Fruit fly (Drosophila melanogaster) whole organism, embryonic: ENCODE data around the gene CG17364.

Source experiments
- BEAF-32 ChIP-seq: fragments of 200-800 bp; sonication (Bioruptor generic); optimal IDR thresholded peaks from 3 replicates; lab custom pipeline; 2017; ENCODE audit warnings: missing biosample characterization, missing genetic modification characterization, mild to moderate bottlenecking, moderate library complexity, missing genetic modification reagents
- Bteb2 ChIP-seq: fragments of 200-800 bp; sonication (Bioruptor generic); optimal IDR thresholded peaks from 2 replicates; lab custom pipeline; 2016; ENCODE audit warnings: missing biosample characterization, missing genetic modification characterization
- CG10147 ChIP-seq: fragments of 200-800 bp; sonication (Bioruptor generic); optimal IDR thresholded peaks from 2 replicates; lab custom pipeline; 2019; ENCODE audit warnings: missing biosample characterization, mild to moderate bottlenecking, missing genetic modification characterization, moderate library complexity
- CG1024 ChIP-seq: fragments of 200-800 bp; sonication (Bioruptor generic); IDR thresholded peaks from 2 replicates; pipeline ENCODE4 v1.3.6; 2022; ENCODE audit warnings: missing biosample characterization, missing genetic modification characterization
- CG1233 ChIP-seq: fragments of 200-800 bp; sonication (Bioruptor generic); optimal IDR thresholded peaks from 4 replicates; lab custom pipeline; 2018; ENCODE audit warnings: missing biosample characterization, mild to moderate bottlenecking, missing genetic modification characterization
- CG13424 ChIP-seq: fragments of 200-800 bp; sonication (Bioruptor generic); optimal IDR thresholded peaks from 2 replicates; lab custom pipeline; 2019; ENCODE audit warnings: missing biosample characterization, mild to moderate bottlenecking, missing genetic modification characterization, moderate library complexity
- CG14710 ChIP-seq: fragments of 200-800 bp; sonication (Bioruptor generic); optimal IDR thresholded peaks from 3 replicates; lab custom pipeline; 2019; ENCODE audit warnings: missing biosample characterization, mild to moderate bottlenecking, missing genetic modification characterization, moderate library complexity
- CG15514 ChIP-seq: fragments of 200-800 bp; sonication (Bioruptor generic); optimal IDR thresholded peaks from 3 replicates; lab custom pipeline; 2017; ENCODE audit warnings: missing biosample characterization, missing genetic modification characterization, mild to moderate bottlenecking, moderate library complexity, missing genetic modification reagents
- CG17186 ChIP-seq: fragments of 200-800 bp; sonication (Bioruptor generic); optimal IDR thresholded peaks from 3 replicates; lab custom pipeline; 2017; ENCODE audit warnings: missing biosample characterization, missing genetic modification reagents, missing genetic modification characterization
- CG1792 ChIP-seq: fragments of 200-800 bp; sonication (Bioruptor generic); optimal IDR thresholded peaks from 2 replicates; lab custom pipeline; 2016; ENCODE audit warnings: missing biosample characterization, missing genetic modification characterization
- CG18262 ChIP-seq: fragments of 200-800 bp; optimal IDR thresholded peaks from 3 replicates; lab custom pipeline; 2019; ENCODE audit warnings: missing biosample characterization, mild to moderate bottlenecking, missing genetic modification characterization, moderate library complexity
- CG18476 ChIP-seq: fragments of 200-800 bp; sonication (Bioruptor generic); optimal IDR thresholded peaks from 2 replicates; lab custom pipeline; 2016; ENCODE audit warnings: missing biosample characterization, mild to moderate bottlenecking, missing genetic modification characterization
- CG18599 ChIP-seq: fragments of 200-800 bp; sonication (Bioruptor generic); optimal IDR thresholded peaks from 3 replicates; lab custom pipeline; 2017; ENCODE audit warnings: missing biosample characterization, missing genetic modification characterization, mild to moderate bottlenecking, moderate library complexity, missing genetic modification reagents
- CG2116 ChIP-seq: fragments of 200-800 bp; sonication (Bioruptor generic); optimal IDR thresholded peaks from 3 replicates; lab custom pipeline; 2018; ENCODE audit warnings: missing biosample characterization, mild to moderate bottlenecking, missing genetic modification characterization
- CG32532 ChIP-seq: fragments of 200-800 bp; sonication (Bioruptor generic); IDR thresholded peaks from 2 replicates; pipeline ENCODE4 v1.3.6; 2022; ENCODE audit warnings: missing biosample characterization, missing genetic modification characterization
- CG33213 ChIP-seq: fragments of 200-800 bp; sonication (Bioruptor generic); optimal IDR thresholded peaks from 3 replicates; lab custom pipeline; 2016; ENCODE audit warnings: missing biosample characterization, missing genetic modification characterization
- CG3726 ChIP-seq: fragments of 200-800 bp; sonication (Bioruptor generic); IDR thresholded peaks from 3 replicates; pipeline ENCODE4, ENCODE4 v1.3.6; 2022; ENCODE audit warnings: missing biosample characterization, missing genetic modification characterization
- CG7786 ChIP-seq: fragments of 200-800 bp; sonication (Bioruptor generic); optimal IDR thresholded peaks from 2 replicates; lab custom pipeline; 2016; ENCODE audit warnings: missing biosample characterization, missing genetic modification characterization
- Dll ChIP-seq: fragments of 200-800 bp; sonication (Bioruptor generic); IDR thresholded peaks from 4 replicates; pipeline ENCODE4 v1.3.6; 2022; ENCODE audit warnings: missing biosample characterization, missing genetic modification characterization; ENCODE audit not compliant: partially characterized antibody
- Doc2 ChIP-seq: fragments of 200-800 bp; sonication (Bioruptor generic); IDR thresholded peaks from 2 replicates; pipeline ENCODE4 v1.3.6; 2022; ENCODE audit warnings: missing biosample characterization, missing genetic modification characterization
- Dp ChIP-seq: fragments of 200-800 bp; sonication (Bioruptor generic); optimal IDR thresholded peaks from 2 replicates; lab custom pipeline; 2018; ENCODE audit warnings: missing biosample characterization, mild to moderate bottlenecking, missing genetic modification characterization, moderate library complexity
- Drgx ChIP-seq: fragments of 200-800 bp; sonication (Bioruptor generic); IDR thresholded peaks from 2 replicates; pipeline ENCODE4 v1.3.6; 2022; ENCODE audit warnings: missing biosample characterization, missing genetic modification characterization
- E2f2 ChIP-seq: fragments of 200-800 bp; sonication (Bioruptor generic); IDR thresholded peaks from 2 replicates; pipeline ENCODE4 v1.3.6; 2022; ENCODE audit warnings: missing biosample characterization, missing genetic modification characterization
- Hmr ChIP-seq: fragments of 200-800 bp; sonication (Bioruptor generic); optimal IDR thresholded peaks from 3 replicates; lab custom pipeline; 2017; ENCODE audit warnings: mild to moderate bottlenecking, missing biosample characterization, missing genetic modification reagents, missing genetic modification characterization
- Hr78 ChIP-seq, 2 experiments: fragments of 200-800 bp in 1 of 2; fragments of >200 bp in 1 of 2; sonication (Bioruptor generic) in 1 of 2; optimal IDR thresholded peaks; 2 replicates each; lab custom pipeline; 2017 to 2019; ENCODE audit warnings: missing biosample characterization in 2 of 2, missing genetic modification characterization in 2 of 2, mild to moderate bottlenecking in 1 of 2, moderate library complexity in 1 of 2
- Mad ChIP-seq: fragments of 200-800 bp; sonication (Bioruptor generic); optimal IDR thresholded peaks from 2 replicates; lab custom pipeline; 2016; ENCODE audit warnings: missing biosample characterization, missing genetic modification characterization
- NC2α ChIP-seq: fragments of 200-800 bp; sonication (Bioruptor generic); optimal IDR thresholded peaks from 2 replicates; lab custom pipeline; 2016; ENCODE audit warnings: missing biosample characterization, missing genetic modification characterization
- Pdp1 ChIP-seq, 2 experiments: fragments of 200-800 bp; sonication (Bioruptor generic); optimal IDR thresholded peaks; 3 replicates each; lab custom pipeline; 2016; ENCODE audit warnings: missing biosample characterization in 2 of 2, missing genetic modification characterization in 2 of 2, mild to moderate bottlenecking in 1 of 2, moderate library complexity in 1 of 2
- Spps ChIP-seq: fragments of 200-800 bp; sonication (Bioruptor generic); optimal IDR thresholded peaks from 2 replicates; lab custom pipeline; 2018; ENCODE audit warnings: missing biosample characterization, mild to moderate bottlenecking, missing genetic modification characterization
- cato ChIP-seq: fragments of 200-800 bp; sonication (Bioruptor generic); optimal IDR thresholded peaks from 2 replicates; lab custom pipeline; 2016; ENCODE audit warnings: missing biosample characterization, missing genetic modification characterization, borderline replicate concordance
- chinmo ChIP-seq: fragments of 200-800 bp; sonication (Bioruptor generic); IDR thresholded peaks from 4 replicates; pipeline ENCODE4 v1.3.6; 2022; ENCODE audit warnings: missing biosample characterization, missing genetic modification characterization; ENCODE audit not compliant: partially characterized antibody
- crc ChIP-seq: fragments of 200-800 bp; sonication (Bioruptor generic); optimal IDR thresholded peaks from 2 replicates; lab custom pipeline; 2016; ENCODE audit warnings: missing biosample characterization, missing genetic modification characterization
- crol ChIP-seq: fragments of 200-800 bp; sonication (Bioruptor generic); IDR thresholded peaks from 2 replicates; pipeline ENCODE4 v1.3.6; 2022; ENCODE audit warnings: missing biosample characterization, missing genetic modification characterization
- crp ChIP-seq, 2 experiments: fragments of 200-800 bp; sonication (Bioruptor generic); optimal IDR thresholded peaks; 2 replicates in 1 of 2; 3 replicates in 1 of 2; lab custom pipeline; 2017; ENCODE audit warnings: missing biosample characterization in 2 of 2, missing genetic modification characterization in 2 of 2, mild to moderate bottlenecking in 1 of 2, moderate library complexity in 1 of 2
- en ChIP-seq: fragments of 200-800 bp; sonication (Bioruptor generic); optimal IDR thresholded peaks from 2 replicates; lab custom pipeline; 2016; ENCODE audit warnings: missing biosample characterization, missing genetic modification characterization
- fd102C ChIP-seq: fragments of 200-800 bp; sonication (Bioruptor generic); optimal IDR thresholded peaks from 2 replicates; lab custom pipeline; 2018; ENCODE audit warnings: missing biosample characterization, mild to moderate bottlenecking, missing genetic modification characterization, moderate library complexity
- gfzf ChIP-seq: fragments of 200-800 bp; sonication (Bioruptor generic); optimal IDR thresholded peaks from 2 replicates; lab custom pipeline; 2016; ENCODE audit warnings: missing biosample characterization, mild to moderate bottlenecking, missing genetic modification characterization, moderate library complexity
- ham ChIP-seq: fragments of 200-800 bp; sonication (Bioruptor generic); IDR thresholded peaks from 2 replicates; pipeline ENCODE4 v1.3.6; 2022; ENCODE audit warnings: missing biosample characterization, missing genetic modification characterization
- hbn ChIP-seq: fragments of 200-800 bp; sonication (Bioruptor generic); IDR thresholded peaks from 2 replicates; pipeline ENCODE4 v1.3.6; 2022; ENCODE audit warnings: missing biosample characterization, missing genetic modification characterization; ENCODE audit not compliant: partially characterized antibody
- insv ChIP-seq, 2 experiments: fragments of 200-800 bp; sonication (Bioruptor generic); optimal IDR thresholded peaks; 3 replicates each; lab custom pipeline; 2016 to 2018; ENCODE audit warnings: missing biosample characterization in 2 of 2, missing genetic modification characterization in 2 of 2
- p53 ChIP-seq: fragments of 200-800 bp; sonication (Bioruptor generic); optimal IDR thresholded peaks from 2 replicates; lab custom pipeline; 2016; ENCODE audit warnings: missing biosample characterization, missing genetic modification characterization
- pfk ChIP-seq: fragments of 200-800 bp; sonication (Bioruptor generic); optimal IDR thresholded peaks from 2 replicates; lab custom pipeline; 2018; ENCODE audit warnings: missing biosample characterization, mild to moderate bottlenecking, missing genetic modification characterization, moderate library complexity
- ranshi ChIP-seq: fragments of 200-800 bp; sonication (Bioruptor generic); IDR thresholded peaks from 2 replicates; pipeline ENCODE4 v1.3.6; 2022; ENCODE audit warnings: missing biosample characterization, missing genetic modification characterization
- salm ChIP-seq: fragments of 200-800 bp; sonication (Bioruptor generic); optimal IDR thresholded peaks from 2 replicates; lab custom pipeline; 2018; ENCODE audit warnings: missing biosample characterization, mild to moderate bottlenecking, missing genetic modification characterization
- sens ChIP-seq: fragments of 200-800 bp; sonication (Bioruptor generic); peaks from one replicate; lab custom pipeline; 2016; ENCODE audit warnings: missing biosample characterization, missing genetic modification characterization
- sens-2 ChIP-seq: fragments of 200-800 bp; sonication (Bioruptor generic); IDR thresholded peaks from 2 replicates; pipeline ENCODE4 v1.3.6; 2022; ENCODE audit warnings: missing biosample characterization, missing genetic modification characterization
- sna ChIP-seq: fragments of 200-800 bp; sonication (Bioruptor generic); IDR thresholded peaks from 2 replicates; pipeline ENCODE4 v1.3.6; 2022; ENCODE audit warnings: missing biosample characterization, missing genetic modification characterization; ENCODE audit not compliant: partially characterized antibody
- stwl ChIP-seq: fragments of 200-800 bp; sonication (Bioruptor generic); optimal IDR thresholded peaks from 3 replicates; lab custom pipeline; 2018; ENCODE audit warnings: missing biosample characterization, mild to moderate bottlenecking, missing genetic modification characterization, moderate library complexity
- vfl ChIP-seq: fragments of 200-800 bp; sonication (Bioruptor generic); optimal IDR thresholded peaks from 2 replicates; lab custom pipeline; 2016; ENCODE audit warnings: missing biosample characterization, missing genetic modification characterization
- vvl ChIP-seq: fragments of 200-800 bp; sonication (Bioruptor generic); IDR thresholded peaks from 2 replicates; pipeline ENCODE4 v1.3.6; 2022; ENCODE audit warnings: missing biosample characterization, missing genetic modification characterization
- z ChIP-seq: fragments of 200-800 bp; sonication (Bioruptor generic); IDR thresholded peaks from 3 replicates; pipeline ENCODE4 v1.3.6; 2022; ENCODE audit warnings: missing biosample characterization, missing genetic modification characterization

Gene CG17364

dm6 chr3L:13999204-13999603 is 6.0 kb upstream of the CG17364 start, which contains the start of gene CG17359:
Gene CG17359, minus strand, starts transcription at chr3L:13999251.
- TF ChIP-seq CG1792 (GFP tag; lab: Kevin White, UChicago) (no peak), CG14710 (no peak), Doc2 (GFP tag; lab: Robert Waterston, UW) (no peak), cato (GFP tag; lab: Kevin White, UChicago) (no peak), z (GFP tag; lab: Robert Waterston, UW) (no peak), crp (GFP tag; optimal IDR thresholded peaks at IDR 0.05; lab: Kevin White, UChicago) (peak in 1 of 2 experiments; percentile 73), sens (GFP tag; lab: Kevin White, UChicago) (peak; percentile 59), pfk (GFP tag; lab: Kevin White, UChicago) (no peak), ham (no peak), CG2116 (GFP tag; lab: Kevin White, UChicago) (peak; percentile 78), salm (tag; lab: Kevin White, UChicago) (no peak), CG18262 (tag; lab: Kevin White, UChicago) (no peak), hbn (no peak), CG17186 (no peak), gfzf (GFP tag; lab: Kevin White, UChicago) (peak; percentile 18), crc (GFP tag; lab: Kevin White, UChicago) (no peak), Drgx (GFP tag; lab: Robert Waterston, UW) (no peak), sens-2 (GFP tag; lab: Robert Waterston, UW) (no peak), CG7786 (GFP tag; lab: Kevin White, UChicago) (no peak), vfl (GFP tag; lab: Kevin White, UChicago) (no peak), CG18476 (no peak), Dll (GFP tag; lab: Robert Waterston, UW) (no peak), sna (GFP tag; lab: Robert Waterston, UW) (no peak), Hmr (GFP tag; lab: Kevin White, UChicago) (no peak), CG1024 (GFP tag; lab: Robert Waterston, UW) (no peak), fd102C (GFP tag; lab: Kevin White, UChicago) (no peak), CG15514 (GFP tag; lab: Kevin White, UChicago) (no peak), stwl (peak; percentile 14), CG32532 (GFP tag; lab: Robert Waterston, UW) (no peak), en (GFP tag; lab: Kevin White, UChicago) (no peak), NC2α (no peak), CG33213 (GFP tag; lab: Kevin White, UChicago) (no peak), crol (GFP tag; lab: Robert Waterston, UW) (no peak), insv (GFP tag; optimal IDR thresholded peaks at IDR 0.05; lab: Kevin White, UChicago) (no peak), Mad (GFP tag; lab: Kevin White, UChicago) (no peak), Dp (GFP tag; lab: Kevin White, UChicago) (peak; percentile 39), CG10147 (GFP tag; lab: Kevin White, UChicago) (no peak), vvl (GFP tag; lab: Robert Waterston, UW) (no peak), Hr78 (GFP tag; optimal IDR thresholded peaks at IDR 0.05; lab: Kevin White, UChicago) (no peak), E2f2 (GFP tag; lab: Robert Waterston, UW) (peak; percentile 63; the same call in 1 of the 2 replicates), Spps (tag; lab: Kevin White, UChicago) (no peak), chinmo (GFP tag; lab: Robert Waterston, UW) (no peak), BEAF-32 (GFP tag; lab: Kevin White, UChicago) (peak; percentile 5), p53 (GFP tag; lab: Kevin White, UChicago) (no peak), CG1233 (GFP tag; lab: Kevin White, UChicago) (no peak), Bteb2 (GFP tag; lab: Kevin White, UChicago) (no peak), ranshi (GFP tag; lab: Robert Waterston, UW) (no peak), CG18599 (no peak), Pdp1 (GFP tag; optimal IDR thresholded peaks at IDR 0.05; lab: Kevin White, UChicago) (no peak), CG13424 (tag; lab: Kevin White, UChicago) (no peak), CG3726 (GFP tag; lab: Robert Waterston, UW) (no peak)
